Fruit fly (Drosophila melanogaster) whole organism, embryonic: Measurements from ENCODE around the gene Mrp5.

ENCODE experiments used
- CG12659 ChIP-seq: fragments of 200-800 bp; sonication (Bioruptor generic); optimal IDR thresholded peaks from 3 replicates; lab custom pipeline; 2017; ENCODE audit warnings: mild to moderate bottlenecking, missing biosample characterization, missing genetic modification reagents, missing genetic modification characterization
- CG12769 ChIP-seq: fragments of 200-800 bp; sonication (Bioruptor generic); optimal IDR thresholded peaks from 2 replicates; lab custom pipeline; 2019; ENCODE audit warnings: missing biosample characterization, mild to moderate bottlenecking, missing genetic modification characterization, moderate library complexity
- CG13296 ChIP-seq: fragments of 200-800 bp; sonication (Bioruptor generic); optimal IDR thresholded peaks from 3 replicates; lab custom pipeline; 2018; ENCODE audit warnings: missing biosample characterization, mild to moderate bottlenecking, missing genetic modification characterization
- CG14050 ChIP-seq: fragments of 200-800 bp; sonication (Bioruptor generic); IDR thresholded peaks from 3 replicates; pipeline ENCODE4 v1.3.6; 2022; ENCODE audit warnings: missing biosample characterization, missing genetic modification characterization
- CG15514 ChIP-seq: fragments of 200-800 bp; sonication (Bioruptor generic); optimal IDR thresholded peaks from 3 replicates; lab custom pipeline; 2017; ENCODE audit warnings: missing biosample characterization, missing genetic modification characterization, mild to moderate bottlenecking, moderate library complexity, missing genetic modification reagents
- CG1603 ChIP-seq: fragments of 200-800 bp; sonication (Bioruptor generic); optimal IDR thresholded peaks from 2 replicates; lab custom pipeline; 2019; ENCODE audit warnings: missing biosample characterization, mild to moderate bottlenecking, missing genetic modification characterization, moderate library complexity
- CG16813 ChIP-seq: fragments of 200-800 bp; sonication (Bioruptor generic); IDR thresholded peaks from 3 replicates; pipeline ENCODE4 v1.3.6; 2022; ENCODE audit warnings: missing biosample characterization, missing genetic modification characterization; ENCODE audit not compliant: partially characterized antibody
- CG17186 ChIP-seq: fragments of 200-800 bp; sonication (Bioruptor generic); optimal IDR thresholded peaks from 3 replicates; lab custom pipeline; 2017; ENCODE audit warnings: missing biosample characterization, missing genetic modification reagents, missing genetic modification characterization
- CG17385 ChIP-seq: fragments of 200-800 bp; sonication (Bioruptor generic); optimal IDR thresholded peaks from 3 replicates; lab custom pipeline; 2018; ENCODE audit warnings: missing biosample characterization, mild to moderate bottlenecking, missing genetic modification characterization
- CG17912 ChIP-seq: fragments of 200-800 bp; sonication (Bioruptor generic); optimal IDR thresholded peaks from 2 replicates; lab custom pipeline; 2018; ENCODE audit warnings: missing biosample characterization, mild to moderate bottlenecking, missing genetic modification characterization
- CG18764 ChIP-seq: fragments of 200-800 bp; sonication (Bioruptor generic); optimal IDR thresholded peaks from 3 replicates; lab custom pipeline; 2016; ENCODE audit warnings: missing biosample characterization, missing genetic modification characterization
- CG3163 ChIP-seq: fragments of 200-800 bp; sonication (Bioruptor generic); optimal IDR thresholded peaks from 3 replicates; lab custom pipeline; 2016; ENCODE audit warnings: missing biosample characterization, missing genetic modification characterization
- CG32772 ChIP-seq: fragments of 200-800 bp; sonication (Bioruptor generic); IDR thresholded peaks from 2 replicates; pipeline ENCODE4 v1.3.6; 2022; ENCODE audit warnings: missing biosample characterization, missing genetic modification characterization
- CG34224 ChIP-seq: fragments of 200-800 bp; sonication (Bioruptor generic); IDR thresholded peaks from 3 replicates; pipeline ENCODE4 v1.3.6; 2022; ENCODE audit warnings: missing biosample characterization, missing genetic modification characterization; ENCODE audit not compliant: partially characterized antibody
- CG42726 ChIP-seq: fragments of 200-800 bp; sonication (Bioruptor generic); IDR thresholded peaks from 2 replicates; pipeline ENCODE4 v1.3.6; 2022; ENCODE audit warnings: missing biosample characterization, missing genetic modification characterization; ENCODE audit not compliant: partially characterized antibody
- CG4282 ChIP-seq: fragments of 200-800 bp; sonication (Bioruptor generic); optimal IDR thresholded peaks from 2 replicates; lab custom pipeline; 2016; ENCODE audit warnings: missing biosample characterization, missing genetic modification characterization
- CG5245 ChIP-seq: fragments of 200-800 bp; sonication (Bioruptor generic); optimal IDR thresholded peaks from 3 replicates; lab custom pipeline; 2016; ENCODE audit warnings: missing biosample characterization, missing genetic modification characterization
- CG7745 ChIP-seq: fragments of 200-800 bp; sonication (Bioruptor generic); optimal IDR thresholded peaks from 2 replicates; lab custom pipeline; 2018; ENCODE audit warnings: missing biosample characterization, mild to moderate bottlenecking, missing genetic modification characterization, moderate library complexity
- CG7786 ChIP-seq: fragments of 200-800 bp; sonication (Bioruptor generic); optimal IDR thresholded peaks from 2 replicates; lab custom pipeline; 2016; ENCODE audit warnings: missing biosample characterization, missing genetic modification characterization
- CG8290 ChIP-seq, 3 experiments: fragments of 200-800 bp; sonication (Bioruptor generic); optimal IDR thresholded peaks; 2 replicates each; lab custom pipeline; 2016 to 2019; ENCODE audit warnings: missing biosample characterization in 3 of 3, missing genetic modification characterization in 3 of 3, mild to moderate bottlenecking in 2 of 3, moderate library complexity in 1 of 3
- Chrac-16 ChIP-seq: fragments of 200-800 bp; sonication (Bioruptor generic); optimal IDR thresholded peaks from 3 replicates; lab custom pipeline; 2016; ENCODE audit warnings: missing biosample characterization, missing genetic modification characterization
- Dad ChIP-seq: fragments of 200-800 bp; sonication (Bioruptor generic); optimal IDR thresholded peaks from 3 replicates; lab custom pipeline; 2016; ENCODE audit warnings: missing biosample characterization, missing genetic modification characterization
- Deaf1 ChIP-seq: fragments of 200-800 bp; optimal IDR thresholded peaks from 3 replicates; lab custom pipeline; 2019; ENCODE audit warnings: missing biosample characterization, mild to moderate bottlenecking, missing genetic modification characterization, moderate library complexity
- Dll ChIP-seq: fragments of 200-800 bp; sonication (Bioruptor generic); IDR thresholded peaks from 4 replicates; pipeline ENCODE4 v1.3.6; 2022; ENCODE audit warnings: missing biosample characterization, missing genetic modification characterization; ENCODE audit not compliant: partially characterized antibody
- Dp ChIP-seq: fragments of 200-800 bp; sonication (Bioruptor generic); optimal IDR thresholded peaks from 2 replicates; lab custom pipeline; 2018; ENCODE audit warnings: missing biosample characterization, mild to moderate bottlenecking, missing genetic modification characterization, moderate library complexity
- HLH4C ChIP-seq: fragments of 200-800 bp; sonication (Bioruptor generic); IDR thresholded peaks from 3 replicates; pipeline ENCODE4 v1.3.6; 2022; ENCODE audit warnings: missing biosample characterization, missing genetic modification characterization; ENCODE audit not compliant: partially characterized antibody
- HLHmδ ChIP-seq: fragments of 200-800 bp; sonication (Bioruptor generic); optimal IDR thresholded peaks from 2 replicates; lab custom pipeline; 2018; ENCODE audit warnings: missing biosample characterization, mild to moderate bottlenecking, missing genetic modification characterization, moderate library complexity
- MESR4 ChIP-seq: fragments of 200-800 bp; sonication (Bioruptor generic); optimal IDR thresholded peaks from 2 replicates; lab custom pipeline; 2018; ENCODE audit warnings: missing biosample characterization, mild to moderate bottlenecking, missing genetic modification characterization, moderate library complexity
- MTF-1 ChIP-seq: fragments of 200-800 bp; sonication (Bioruptor generic); optimal IDR thresholded peaks from 2 replicates; lab custom pipeline; 2018; ENCODE audit warnings: missing biosample characterization, mild to moderate bottlenecking, missing genetic modification characterization, borderline replicate concordance
- Nf-YB ChIP-seq: fragments of 200-800 bp; sonication (Bioruptor generic); optimal IDR thresholded peaks from 3 replicates; lab custom pipeline; 2019; ENCODE audit warnings: missing biosample characterization, mild to moderate bottlenecking, missing genetic modification characterization, moderate library complexity
- Nf-YC ChIP-seq: fragments of 200-800 bp; optimal IDR thresholded peaks from 3 replicates; lab custom pipeline; 2019; ENCODE audit warnings: missing biosample characterization, mild to moderate bottlenecking, missing genetic modification characterization, moderate library complexity
- Optix ChIP-seq: fragments of 200-800 bp; sonication (Bioruptor generic); IDR thresholded peaks from 3 replicates; pipeline ENCODE4 v1.3.6; 2022; ENCODE audit warnings: missing biosample characterization, missing genetic modification characterization
- Sin3A ChIP-seq: fragments of >200 bp; optimal IDR thresholded peaks from 2 replicates; lab custom pipeline; 2018
- Stat92E ChIP-seq, 3 experiments: fragments of >200 bp in 2 of 3; fragments of 200-800 bp in 1 of 3; sonication (Bioruptor generic) in 1 of 3; optimal IDR thresholded peaks; 2 replicates each; lab custom pipeline; 2017 to 2019; ENCODE audit warnings: missing biosample characterization in 3 of 3, missing genetic modification characterization in 3 of 3, mild to moderate bottlenecking in 1 of 3, moderate library complexity in 1 of 3
- TFAM ChIP-seq: fragments of 200-800 bp; sonication (Bioruptor generic); optimal IDR thresholded peaks from 2 replicates; lab custom pipeline; 2017; ENCODE audit warnings: missing biosample characterization, missing genetic modification characterization, inconsistent platforms
- ara ChIP-seq: fragments of 200-800 bp; sonication (Bioruptor generic); IDR thresholded peaks from 2 replicates; pipeline ENCODE4 v1.3.6; 2022; ENCODE audit warnings: missing biosample characterization, missing genetic modification characterization
- ato ChIP-seq: fragments of 200-800 bp; sonication (Bioruptor generic); IDR thresholded peaks from 2 replicates; pipeline ENCODE4 v1.3.6; 2022; ENCODE audit warnings: missing biosample characterization, missing genetic modification characterization; ENCODE audit not compliant: partially characterized antibody
- bbx ChIP-seq: fragments of 200-800 bp; sonication (Bioruptor generic); IDR thresholded peaks from 2 replicates; pipeline ENCODE4 v1.3.6; 2022; ENCODE audit warnings: missing biosample characterization, missing genetic modification characterization; ENCODE audit not compliant: partially characterized antibody
- gcm ChIP-seq: fragments of 200-800 bp; sonication (Bioruptor generic); optimal IDR thresholded peaks from 2 replicates; lab custom pipeline; 2019; ENCODE audit warnings: missing biosample characterization, mild to moderate bottlenecking, missing genetic modification characterization, moderate library complexity
- odd ChIP-seq: fragments of 200-800 bp; sonication (Bioruptor generic); optimal IDR thresholded peaks from 2 replicates; lab custom pipeline; 2017; ENCODE audit warnings: missing biosample characterization, mild to moderate bottlenecking, missing genetic modification characterization
- p53 ChIP-seq: fragments of 200-800 bp; sonication (Bioruptor generic); optimal IDR thresholded peaks from 2 replicates; lab custom pipeline; 2016; ENCODE audit warnings: missing biosample characterization, missing genetic modification characterization
- sens ChIP-seq: fragments of 200-800 bp; sonication (Bioruptor generic); peaks from one replicate; lab custom pipeline; 2016; ENCODE audit warnings: missing biosample characterization, missing genetic modification characterization
- tio ChIP-seq: fragments of 200-800 bp; sonication (Bioruptor generic); optimal IDR thresholded peaks from 2 replicates; lab custom pipeline; 2017; ENCODE audit warnings: missing biosample characterization, missing genetic modification characterization, inconsistent platforms
- unc-4 ChIP-seq: fragments of 200-800 bp; sonication (Bioruptor generic); IDR thresholded peaks from 2 replicates; pipeline ENCODE4 v1.3.6; 2022; ENCODE audit warnings: missing biosample characterization, missing genetic modification characterization; ENCODE audit not compliant: partially characterized antibody
- wor ChIP-seq: fragments of 200-800 bp; sonication (Bioruptor generic); IDR thresholded peaks from 2 replicates; pipeline ENCODE4 v1.3.6; 2022; ENCODE audit warnings: missing biosample characterization, missing genetic modification characterization
- z ChIP-seq: fragments of 200-800 bp; sonication (Bioruptor generic); IDR thresholded peaks from 3 replicates; pipeline ENCODE4 v1.3.6; 2022; ENCODE audit warnings: missing biosample characterization, missing genetic modification characterization
- zfh1 ChIP-seq: fragments of 200-800 bp; sonication (Bioruptor generic); IDR thresholded peaks from 3 replicates; pipeline ENCODE4 v1.3.6; 2022; ENCODE audit warnings: missing biosample characterization, missing genetic modification characterization

Gene Mrp5

DNA sequence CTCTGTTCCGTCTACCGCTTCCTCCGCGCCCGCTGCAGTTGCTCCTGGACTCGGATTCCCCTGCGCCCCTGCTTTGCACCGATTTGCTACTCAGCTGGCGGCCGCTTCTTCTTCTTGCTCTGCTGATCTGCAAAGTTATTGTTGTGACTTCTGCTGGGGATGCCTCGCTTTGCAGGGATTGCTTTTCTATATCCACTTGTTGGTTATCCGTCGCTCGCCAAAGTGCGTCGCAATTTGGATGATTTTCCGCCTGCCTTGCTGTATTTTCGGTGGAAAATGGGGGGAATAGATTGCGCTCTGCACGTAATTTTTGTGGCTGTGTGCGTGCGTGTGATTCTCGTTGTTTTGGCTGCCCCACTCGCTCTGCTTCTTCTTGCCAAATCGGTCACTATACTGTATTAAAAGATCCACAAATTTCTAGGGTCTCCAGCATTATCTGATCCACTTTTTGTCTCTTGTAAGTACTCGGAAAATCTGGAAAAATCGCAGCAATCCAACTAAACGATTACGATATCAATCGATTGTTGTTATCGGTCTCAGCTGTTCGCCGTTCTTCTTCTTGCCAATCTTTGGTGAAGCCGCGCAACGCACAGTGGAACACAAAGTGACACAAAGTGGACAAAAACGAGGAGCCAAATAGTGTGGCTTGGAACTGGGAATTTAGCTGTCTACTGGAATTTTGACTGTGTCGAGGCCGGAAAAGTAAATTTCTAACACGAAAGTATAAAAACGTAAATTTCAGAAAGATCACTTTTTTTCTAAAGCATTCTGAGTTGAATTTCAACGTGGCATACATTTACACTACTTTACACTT, 27.7 kb upstream of the Mrp5 start, which contains the start of gene ClpX (continued):
- TF ChIP-seq sens (GFP tag; lab: Kevin White, UChicago) = peak; percentile 80
- TF ChIP-seq CG17912 (GFP tag; lab: Kevin White, UChicago) = peak; percentile 18
- TF ChIP-seq CG17186 (GFP tag; lab: Kevin White, UChicago) = peak; percentile 81
- TF ChIP-seq CG8290 (GFP tag; optimal IDR thresholded peaks at IDR 0.05; lab: Kevin White, UChicago) = no peak
- peak in 1 of 2 experiments; percentile 50 for TF ChIP-seq CG8290 (tag; optimal IDR thresholded peaks at IDR 0.05; lab: Kevin White, UChicago)
- TF ChIP-seq CG13296 (GFP tag; lab: Kevin White, UChicago) = peak; percentile 20
- TF ChIP-seq TFAM (GFP tag; lab: Kevin White, UChicago) = no peak
- TF ChIP-seq tio (GFP tag; lab: Kevin White, UChicago) = no peak
- peak; percentile 87 for TF ChIP-seq MESR4 (GFP tag; lab: Kevin White, UChicago)
- TF ChIP-seq Sin3A (lab: Kevin White, UChicago) = peak; percentile 35
- peak; percentile 63 for TF ChIP-seq CG15514 (GFP tag; lab: Kevin White, UChicago)
- peak; percentile 77 for TF ChIP-seq bbx (GFP tag; lab: Robert Waterston, UW)
- TF ChIP-seq CG1603 (tag; lab: Kevin White, UChicago) = peak; percentile 48
- no peak for TF ChIP-seq Chrac-16 (GFP tag; lab: Kevin White, UChicago)
- no peak for TF ChIP-seq ara (GFP tag; lab: Robert Waterston, UW)
- no peak for TF ChIP-seq CG14050 (GFP tag; lab: Robert Waterston, UW)
- TF ChIP-seq Dll = peak; percentile 75
- TF ChIP-seq Deaf1 (tag; lab: Kevin White, UChicago) = no peak
- TF ChIP-seq unc-4 (GFP tag; lab: Robert Waterston, UW) = peak; percentile 78
- peak; percentile 42 for TF ChIP-seq CG4282 (GFP tag; lab: Kevin White, UChicago)
- peak; percentile 29 for TF ChIP-seq HLHmδ (GFP tag; lab: Kevin White, UChicago)
- peak; percentile 28 for TF ChIP-seq Nf-YC
- TF ChIP-seq CG42726 = peak; percentile 46; the same call in 1 of the 2 replicates
- TF ChIP-seq ato (GFP tag; lab: Robert Waterston, UW) = peak; percentile 60
- TF ChIP-seq gcm (GFP tag; lab: Kevin White, UChicago) = no peak
- peak; percentile 51 for TF ChIP-seq Dp (GFP tag; lab: Kevin White, UChicago)
- peak; percentile 64; the same call in 2 of the 3 replicates for TF ChIP-seq CG16813
- no peak for TF ChIP-seq Optix
- TF ChIP-seq Stat92E (GFP tag; optimal IDR thresholded peaks at IDR 0.05; lab: Kevin White, UChicago) = peak in 1 of 3 experiments; percentile 48
- TF ChIP-seq Dad (GFP tag; lab: Kevin White, UChicago) = peak; percentile 50
- TF ChIP-seq wor (GFP tag; lab: Robert Waterston, UW) = no peak
- no peak for TF ChIP-seq CG32772 (GFP tag; lab: Robert Waterston, UW)
- TF ChIP-seq CG7786 (GFP tag; lab: Kevin White, UChicago) = no peak
- TF ChIP-seq CG17385 (GFP tag; lab: Kevin White, UChicago) = peak; percentile 100
- TF ChIP-seq CG12769 = no peak
- no peak for TF ChIP-seq odd (GFP tag; lab: Kevin White, UChicago)
- TF ChIP-seq CG12659 (GFP tag; lab: Kevin White, UChicago) = peak; percentile 54
- peak; percentile 79 for TF ChIP-seq HLH4C (GFP tag; lab: Robert Waterston, UW)
- TF ChIP-seq CG18764 (GFP tag; lab: Kevin White, UChicago) = no peak
- TF ChIP-seq CG7745 (tag; lab: Kevin White, UChicago) = no peak
- peak; percentile 80; the same call in 2 of the 3 replicates for TF ChIP-seq CG34224 (GFP tag; lab: Robert Waterston, UW)
- TF ChIP-seq CG5245 (GFP tag; lab: Kevin White, UChicago) = no peak
- no peak for TF ChIP-seq Nf-YB (GFP tag; lab: Kevin White, UChicago)
- no peak for TF ChIP-seq zfh1 (GFP tag; lab: Robert Waterston, UW)
- no peak for TF ChIP-seq p53
- peak; percentile 54 for TF ChIP-seq MTF-1 (GFP tag; lab: Kevin White, UChicago)
- TF ChIP-seq CG3163 = no peak
- TF ChIP-seq z = no peak
